Worm (Caenorhabditis elegans): ENCODE measurements around the gene C10A4.4.

ce11 chrX:7445734-7446133 lies 44.8 kb downstream of the C10A4.4 start:
- TF ChIP-seq unc-39 (tag; optimal IDR thresholded peaks at IDR 0.05) (no peak), nhr-11 (tag; optimal IDR thresholded peaks at IDR 0.05) (no peak)

Measured in whole organism, L3 larva.